Worm (Caenorhabditis elegans): Measurements from ENCODE around the gene lon-1.
A peak's percentile ranks its signal among the peaks of the same experiment; 100 is the strongest.

The lon-1 gene

ce11 chrIII:5449762-5450308 is 24.4 kb upstream of the lon-1 start, which contains the start of gene F48E8.8 (continued):
- 0 out of 2 replicates have a peak, but pooled peaks have one; percentile 13 for TF ChIP-seq cebp-1 (GFP tag; IDR thresholded peaks at IDR 0.05)
- peak; percentile 81 for TF ChIP-seq cebp-1 (tag; optimal IDR thresholded peaks at IDR 0.05)
- no peak for TF ChIP-seq madf-8 (GFP tag; conservative IDR thresholded peaks at IDR 0.05)
- TF ChIP-seq let-607 (tag; optimal IDR thresholded peaks at IDR 0.05), result no peak
- no peak for TF ChIP-seq bed-1 (GFP tag; IDR thresholded peaks at IDR 0.05)
- no peak for TF ChIP-seq sdz-38 (tag; optimal IDR thresholded peaks at IDR 0.05)
- TF ChIP-seq B0019.2 (GFP tag; conservative IDR thresholded peaks at IDR 0.05), result no peak
- TF ChIP-seq pha-4 (tag; optimal IDR thresholded peaks at IDR 0.05), result no peak
- no peak for TF ChIP-seq efl-1 (GFP tag; optimal IDR thresholded peaks at IDR 0.05)
- peak; percentile 24; the same call in 1 of the 2 replicates for TF ChIP-seq dox-1 (GFP tag; IDR thresholded peaks at IDR 0.05)
- TF ChIP-seq nhr-27 (tag; optimal IDR thresholded peaks at IDR 0.05), result no peak
- no peak for TF ChIP-seq lag-1 (GFP tag; IDR thresholded peaks at IDR 0.05)
- TF ChIP-seq unc-62 (GFP tag; optimal IDR thresholded peaks at IDR 0.05), result no peak
- TF ChIP-seq rec-8 (tag; optimal IDR thresholded peaks at IDR 0.05), result no peak
- TF ChIP-seq somi-1 (GFP tag; optimal IDR thresholded peaks at IDR 0.05), result no peak
- no peak for TF ChIP-seq C06A6.2 (GFP tag; conservative IDR thresholded peaks at IDR 0.05)
- TF ChIP-seq mxl-1 (tag; optimal IDR thresholded peaks at IDR 0.05), result no peak
- TF ChIP-seq F52B5.7 (tag; optimal IDR thresholded peaks at IDR 0.05), result no peak
- TF ChIP-seq B0035.1 (tag; optimal IDR thresholded peaks at IDR 0.05), result no peak
- TF ChIP-seq Y56A3A.18 (GFP tag; IDR thresholded peaks at IDR 0.05), result no peak
- no peak for TF ChIP-seq rcor-1 (GFP tag; IDR thresholded peaks at IDR 0.05)
- no peak for TF ChIP-seq cebp-2 (GFP tag; IDR thresholded peaks at IDR 0.05)
- TF ChIP-seq ceh-91 (GFP tag; IDR thresholded peaks at IDR 0.05), result no peak
- no peak for TF ChIP-seq T26A5.8 (tag; optimal IDR thresholded peaks at IDR 0.05)
- TF ChIP-seq sea-2 (GFP tag; IDR thresholded peaks at IDR 0.05), result no peak
- TF ChIP-seq Y79H2A.3 (GFP tag; conservative IDR thresholded peaks at IDR 0.05), result no peak
- no peak for TF ChIP-seq aptf-2 (GFP tag; conservative IDR thresholded peaks at IDR 0.05)
- TF ChIP-seq rpc-1 (optimal IDR thresholded peaks at IDR 0.05), result no peak
- TF ChIP-seq rpc-1 (tag; optimal IDR thresholded peaks at IDR 0.05), result no peak
- peak; percentile 31 for TF ChIP-seq nhr-80 (tag; optimal IDR thresholded peaks at IDR 0.05)
- TF ChIP-seq zfh-2 (GFP tag; conservative IDR thresholded peaks at IDR 0.05), result peak; percentile 77
- TF ChIP-seq let-526 (GFP tag; IDR thresholded peaks at IDR 0.05), result no peak
- TF ChIP-seq ZK185.1 (tag; optimal IDR thresholded peaks at IDR 0.05; ENCODE audit: poor library complexity, severe bottlenecking), result peak; percentile 15
- TF ChIP-seq ztf-6 (GFP tag; IDR thresholded peaks at IDR 0.05), result no peak
- no peak for TF ChIP-seq madf-3 (GFP tag; IDR thresholded peaks at IDR 0.05)
- no peak for TF ChIP-seq lsy-27 (tag; optimal IDR thresholded peaks at IDR 0.05; ENCODE audit: borderline replicate concordance, insufficient read depth)
- TF ChIP-seq hmg-20 (GFP tag; IDR thresholded peaks at IDR 0.05), result no peak
- peak in 1 of 3 experiments; percentile 43 for TF ChIP-seq lin-35 (GFP tag; optimal IDR thresholded peaks at IDR 0.05)
- TF ChIP-seq ama-1 (optimal IDR thresholded peaks at IDR 0.05), result no peak
- TF ChIP-seq ama-1 (GFP tag; optimal IDR thresholded peaks at IDR 0.05), result no peak
- no peak for TF ChIP-seq Y67H2A.10 (GFP tag; conservative IDR thresholded peaks at IDR 0.05)
- TF ChIP-seq attf-5 (GFP tag; optimal IDR thresholded peaks at IDR 0.05), result peak; percentile 90
- no peak for TF ChIP-seq lsl-1 (GFP tag; optimal IDR thresholded peaks at IDR 0.05)
- TF ChIP-seq egrh-3 (GFP tag; IDR thresholded peaks at IDR 0.05), result no peak
- TF ChIP-seq K12H6.12 (tag; optimal IDR thresholded peaks at IDR 0.05), result no peak
- TF ChIP-seq lir-1 (GFP tag; conservative IDR thresholded peaks at IDR 0.05), result no peak
- TF ChIP-seq akir-1 (GFP tag; optimal IDR thresholded peaks at IDR 0.05), result no peak
- TF ChIP-seq F22D6.2 (tag; optimal IDR thresholded peaks at IDR 0.05), result no peak
- no peak for TF ChIP-seq sptf-2 (GFP tag; optimal IDR thresholded peaks at IDR 0.05)
- no peak for TF ChIP-seq egl-18 (GFP tag; IDR thresholded peaks at IDR 0.05)

Measured in whole organism, young adult.